Worm (Caenorhabditis elegans): ENCODE results near the gene ZK177.2.
A peak's percentile ranks its signal among the peaks of the same experiment; 100 is the strongest.
"Not testable (repeated sequence)": the region's sequence is repeated elsewhere in the genome, so short reads cannot be mapped to it uniquely, and the experiment has no call there.

The ZK177.2 gene

DNA sequence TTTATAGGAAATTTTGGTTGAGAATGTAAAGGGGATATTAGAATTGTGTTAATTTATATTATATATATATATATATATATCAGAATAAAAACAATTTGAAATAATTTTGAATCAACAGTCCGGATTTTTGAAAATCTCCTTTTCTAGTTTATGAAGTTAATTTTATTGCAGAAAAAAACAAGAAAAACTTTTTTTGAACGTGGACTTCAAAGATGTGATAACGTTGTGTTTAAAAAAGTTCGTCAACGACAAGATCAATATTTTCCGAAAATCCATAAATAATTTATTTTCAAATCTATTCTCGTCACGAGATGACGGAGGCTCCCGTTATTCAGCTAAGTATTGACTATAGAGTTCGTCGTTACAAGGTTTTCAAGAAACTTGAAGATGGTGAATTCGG, 18.5 kb downstream of the ZK177.2 start, which contains the start of gene C17C3.11:
TSS of gene C17C3.11 (plus strand) at position 301 of the 400 bp plus-strand sequence.
- TF ChIP-seq ets-5 (GFP tag; IDR thresholded peaks at IDR 0.05), result no peak
- TF ChIP-seq lin-15B (tag; optimal IDR thresholded peaks at IDR 0.05), result no peak
- no peak for TF ChIP-seq Y116A8C.19 (tag; optimal IDR thresholded peaks at IDR 0.05; ENCODE audit: borderline replicate concordance)
- TF ChIP-seq tlp-1 (tag; optimal IDR thresholded peaks at IDR 0.05), result no peak
- no peak for TF ChIP-seq fkh-4 (tag; optimal IDR thresholded peaks at IDR 0.05; ENCODE audit: borderline replicate concordance)
- TF ChIP-seq jun-1 (tag; optimal IDR thresholded peaks at IDR 0.05), result no peak
- no peak for TF ChIP-seq dpl-1 (GFP tag; optimal IDR thresholded peaks at IDR 0.05)
- no peak for TF ChIP-seq efl-1 (optimal IDR thresholded peaks at IDR 0.05)
- TF ChIP-seq efl-1 (GFP tag; optimal IDR thresholded peaks at IDR 0.05 in 1 of 2), result no peak
- no peak for TF ChIP-seq sptf-1 (tag; optimal IDR thresholded peaks at IDR 0.05)
- TF ChIP-seq hlh-4 (tag; optimal IDR thresholded peaks at IDR 0.05), result no peak
- no peak for TF ChIP-seq C16A3.4 (tag; optimal IDR thresholded peaks at IDR 0.05)

DNA sequence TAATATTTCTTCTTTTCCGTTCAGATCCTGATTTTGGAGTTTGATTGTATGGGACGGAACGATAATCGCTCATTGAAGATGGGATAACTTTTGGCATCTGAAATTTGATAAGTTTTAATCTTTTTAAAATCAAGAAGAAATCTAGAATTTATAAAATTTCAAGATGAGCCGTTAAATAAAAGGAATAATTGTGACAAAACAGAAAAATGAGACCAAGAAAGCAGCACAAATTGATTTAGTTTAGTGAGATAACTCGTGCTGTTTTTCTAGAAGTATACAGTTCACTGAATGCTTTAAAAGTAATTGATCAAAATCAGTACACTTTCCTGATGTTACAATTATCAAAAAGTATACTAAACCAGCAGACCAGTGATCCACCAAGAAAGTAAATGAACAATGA, 21.1 kb downstream of the ZK177.2 start, which contains the start of gene hlh-27:
TSS of gene hlh-27 (minus strand) at position 101 of the 400 bp plus-strand sequence.
- TF ChIP-seq nhr-77, tlp-1, C16A3.4 (tag; optimal IDR thresholded peaks at IDR 0.05): not testable (repeated sequence)

DNA sequence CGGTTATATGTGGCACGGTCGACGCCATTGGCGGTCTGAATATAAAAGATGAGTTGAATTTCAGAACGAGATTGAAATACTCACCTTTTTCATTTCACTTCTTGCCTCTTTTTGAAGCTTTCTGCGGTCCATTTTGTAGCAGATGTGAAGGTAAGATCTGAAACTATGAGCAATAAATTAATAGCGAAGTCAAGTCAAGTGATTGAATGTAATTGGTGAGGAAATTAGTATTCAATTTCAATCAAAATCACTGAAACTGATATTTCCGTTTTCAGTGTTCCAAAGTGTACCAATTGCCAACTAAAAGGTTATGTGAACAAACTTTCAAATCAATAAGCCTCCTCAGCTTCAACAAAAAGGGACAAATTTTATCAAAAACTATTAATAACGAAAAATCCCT, 22.7 kb downstream of the ZK177.2 start, which contains the start of gene C17C3.24:
TSS of gene C17C3.24 (minus strand) at position 101 of the 400 bp plus-strand sequence.
- TF ChIP-seq alr-1 (tag; optimal IDR thresholded peaks at IDR 0.05; ENCODE audit: borderline replicate concordance), result no peak
- no peak for TF ChIP-seq sup-37 (GFP tag; optimal IDR thresholded peaks at IDR 0.05)
- no peak for TF ChIP-seq unc-130 (tag; optimal IDR thresholded peaks at IDR 0.05)
- TF ChIP-seq elt-2 (tag; optimal IDR thresholded peaks at IDR 0.05), result no peak
- TF ChIP-seq unc-30 (tag; optimal IDR thresholded peaks at IDR 0.05), result no peak
- TF ChIP-seq C04F5.9 (tag; optimal IDR thresholded peaks at IDR 0.05), result no peak

- TF ChIP-seq blmp-1 (tag; optimal IDR thresholded peaks at IDR 0.05) (peak; percentile 81), tlp-1 (tag; optimal IDR thresholded peaks at IDR 0.05) (no peak), ztf-4 (tag; optimal IDR thresholded peaks at IDR 0.05) (peak; percentile 99), dsc-1 (tag; optimal IDR thresholded peaks at IDR 0.05) (peak; percentile 99), lsy-2 (tag; optimal IDR thresholded peaks at IDR 0.05) (peak; percentile 96), nhr-12 (tag; optimal IDR thresholded peaks at IDR 0.05) (peak; percentile 68), nhr-237 (tag; optimal IDR thresholded peaks at IDR 0.05) (peak; percentile 91), ama-1 (optimal IDR thresholded peaks at IDR 0.05) (peak; percentile 100), fkh-8 (tag; optimal IDR thresholded peaks at IDR 0.05) (peak; percentile 98), fkh-4 (tag; optimal IDR thresholded peaks at IDR 0.05; ENCODE audit: borderline replicate concordance) (peak; percentile 86), mdl-1 (tag; optimal IDR thresholded peaks at IDR 0.05) (peak; percentile 38 to 93), lin-35 (GFP tag; optimal IDR thresholded peaks at IDR 0.05) (peak; percentile 86 to 94), sptf-1 (tag; optimal IDR thresholded peaks at IDR 0.05) (no peak), hpl-2 (GFP tag; optimal IDR thresholded peaks at IDR 0.05) (peak; percentile 98), lin-39 (tag; optimal IDR thresholded peaks at IDR 0.05) (peak; percentile 96), sox-4 (tag; optimal IDR thresholded peaks at IDR 0.05) (peak; percentile 98), nhr-28 (tag; optimal IDR thresholded peaks at IDR 0.05) (peak; percentile 69), elt-2 (tag; optimal IDR thresholded peaks at IDR 0.05) (peak; percentile 100), pax-3 (tag; optimal IDR thresholded peaks at IDR 0.05) (peak; percentile 98), skn-1 (tag; optimal IDR thresholded peaks at IDR 0.05) (peak; percentile 90), ceh-63 (GFP tag; optimal IDR thresholded peaks at IDR 0.05) (peak; percentile 95), F16B12.6 (tag; optimal IDR thresholded peaks at IDR 0.05) (peak; percentile 60), nhr-85 (tag) (peak; percentile 99), unc-98 (GFP tag; IDR thresholded peaks at IDR 0.05) (peak; percentile 79), pqm-1 (tag; optimal IDR thresholded peaks at IDR 0.05) (peak; percentile 91), zag-1 (tag; optimal IDR thresholded peaks at IDR 0.05) (peak; percentile 95), C16A3.4 (tag; optimal IDR thresholded peaks at IDR 0.05) (peak; percentile 99), unc-62 (GFP tag; optimal IDR thresholded peaks at IDR 0.05) (peak; percentile 46), fkh-10 (GFP tag; optimal IDR thresholded peaks at IDR 0.05) (peak; percentile 99), nhr-71 (tag; optimal IDR thresholded peaks at IDR 0.05) (peak; percentile 100), elt-3 (tag; optimal IDR thresholded peaks at IDR 0.05) (peak; percentile 47 to 98 (median 80)), ztf-11 (tag; optimal IDR thresholded peaks at IDR 0.05) (peak in 1 of 2 experiments; percentile 93)
Observed at ce11 chrII:5543476-5544144, 24.6 kb downstream of the ZK177.2 start.
